Fruit fly (Drosophila melanogaster): ENCODE results near the gene CG4619.

The CG4619 gene

DNA sequence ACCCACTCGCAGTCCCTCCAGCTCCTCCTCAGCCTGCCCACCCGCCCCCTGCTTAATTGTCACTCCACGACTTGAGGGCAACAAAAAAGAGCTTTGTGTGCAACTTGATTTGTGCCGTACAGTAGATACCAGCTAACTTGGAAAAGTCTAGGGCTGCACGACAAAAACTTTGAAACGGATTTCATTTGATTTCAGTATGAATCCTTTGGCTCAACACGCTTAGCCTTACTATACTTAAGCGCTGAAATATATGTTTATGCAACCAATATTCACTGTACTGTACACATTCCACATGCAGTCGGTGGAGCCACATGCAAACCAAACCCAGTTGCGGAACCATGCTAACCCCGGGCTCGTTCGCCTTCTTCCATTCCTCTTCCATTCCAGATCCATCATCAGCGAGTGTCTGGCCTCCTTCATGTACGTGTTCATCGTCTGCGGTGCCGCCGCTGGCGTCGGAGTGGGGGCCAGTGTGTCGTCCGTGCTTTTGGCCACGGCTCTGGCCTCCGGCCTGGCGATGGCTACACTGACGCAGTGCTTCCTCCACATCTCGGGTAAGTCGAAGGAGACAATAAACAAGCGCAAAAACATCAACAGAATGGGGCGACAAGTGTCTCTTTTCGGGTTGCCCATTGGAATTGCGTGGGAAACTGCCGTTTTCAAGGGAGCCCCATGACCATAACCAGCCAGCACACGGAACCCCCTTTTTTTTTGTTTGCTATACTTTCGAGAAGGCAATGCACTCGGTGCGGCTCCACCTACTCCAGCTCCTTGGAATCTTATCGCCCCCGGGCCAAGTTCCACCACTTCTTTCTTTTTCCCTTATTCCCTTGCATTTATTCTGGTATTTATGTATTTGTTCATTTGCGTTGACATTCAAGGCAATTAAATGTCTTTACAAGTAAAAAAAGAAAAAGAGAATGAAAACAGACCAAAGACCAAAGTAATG lies 48.0 kb downstream of the CG4619 start (continued):
- TF ChIP-seq vfl (GFP tag; optimal IDR thresholded peaks at IDR 0.05), result no peak
- TF ChIP-seq Hr3 (GFP tag; optimal IDR thresholded peaks at IDR 0.05), result peak; percentile 3
- peak; percentile 24; the same call in 1 of the 2 replicates for TF ChIP-seq CG11085 (GFP tag; IDR thresholded peaks at IDR 0.05)
- TF ChIP-seq CG6791 (GFP tag; IDR thresholded peaks at IDR 0.05; ENCODE audit: partially characterized antibody), result no peak
- TF ChIP-seq CG31365 (tag; optimal IDR thresholded peaks at IDR 0.05), result no peak
- TF ChIP-seq CG17802 (tag; optimal IDR thresholded peaks at IDR 0.05), result peak; percentile 55
- TF ChIP-seq Eip74EF (GFP tag; optimal IDR thresholded peaks at IDR 0.05), result no peak
- no peak for TF ChIP-seq NK7.1 (GFP tag; optimal IDR thresholded peaks at IDR 0.05)
- TF ChIP-seq H2.0 (GFP tag; IDR thresholded peaks at IDR 0.05), result 0 out of 2 replicates have a peak, but pooled peaks have one; percentile 48
- no peak for TF ChIP-seq CG4328 (GFP tag; optimal IDR thresholded peaks at IDR 0.05)
- no peak for TF ChIP-seq CG2678 (tag; optimal IDR thresholded peaks at IDR 0.05)
- peak; percentile 36; the same call in 1 of the 2 replicates for TF ChIP-seq CG4404 (GFP tag; IDR thresholded peaks at IDR 0.05)
- TF ChIP-seq crp (GFP tag; optimal IDR thresholded peaks at IDR 0.05), result no peak
- no peak for TF ChIP-seq scrt (GFP tag; optimal IDR thresholded peaks at IDR 0.05)
- no peak for TF ChIP-seq CG42726 (GFP tag; IDR thresholded peaks at IDR 0.05; ENCODE audit: partially characterized antibody)
- no peak for TF ChIP-seq Trl (optimal IDR thresholded peaks at IDR 0.05)
- TF ChIP-seq Trl (GFP tag; optimal IDR thresholded peaks at IDR 0.05), result peak; percentile 11
- no peak for TF ChIP-seq aop (GFP tag; IDR thresholded peaks at IDR 0.05)
- TF ChIP-seq CkIIα-i1 (GFP tag; IDR thresholded peaks at IDR 0.05), result no peak
- peak; percentile 18 for TF ChIP-seq btn (GFP tag; optimal IDR thresholded peaks at IDR 0.05)
- no peak for TF ChIP-seq oc (tag; optimal IDR thresholded peaks at IDR 0.05)
- peak; percentile 65 for TF ChIP-seq jing (GFP tag; optimal IDR thresholded peaks at IDR 0.05)
- TF ChIP-seq Sox102F (GFP tag; optimal IDR thresholded peaks at IDR 0.05), result peak; percentile 72
- TF ChIP-seq CG34224 (GFP tag; IDR thresholded peaks at IDR 0.05; ENCODE audit: partially characterized antibody), result no peak
- peak; percentile 17; the same call in 1 of the 2 replicates for TF ChIP-seq sob (GFP tag; IDR thresholded peaks at IDR 0.05)
- peak; percentile 59 for TF ChIP-seq Ssrp (tag; optimal IDR thresholded peaks at IDR 0.05)
- TF ChIP-seq org-1 (GFP tag; optimal IDR thresholded peaks at IDR 0.05), result peak; percentile 37
- no peak for TF ChIP-seq sima (GFP tag; optimal IDR thresholded peaks at IDR 0.05)
- TF ChIP-seq CG17361 (GFP tag; IDR thresholded peaks at IDR 0.05), result peak; percentile 62; the same call in 2 of the 3 replicates
- peak; percentile 94 for TF ChIP-seq sens (GFP tag)
- peak; percentile 18 for TF ChIP-seq CG15601 (tag; optimal IDR thresholded peaks at IDR 0.05)
- no peak for TF ChIP-seq CG14965 (GFP tag; optimal IDR thresholded peaks at IDR 0.05; ENCODE audit: borderline replicate concordance)
- TF ChIP-seq CG18619 (GFP tag; optimal IDR thresholded peaks at IDR 0.05), result no peak
- no peak for TF ChIP-seq Kr (GFP tag; optimal IDR thresholded peaks at IDR 0.05)
- no peak for TF ChIP-seq eve (GFP tag; optimal IDR thresholded peaks at IDR 0.05)
- peak; percentile 62 for TF ChIP-seq row (GFP tag; IDR thresholded peaks at IDR 0.05)
- peak; percentile 74 for TF ChIP-seq ara (GFP tag; IDR thresholded peaks at IDR 0.05)
- TF ChIP-seq stwl (tag; optimal IDR thresholded peaks at IDR 0.05), result no peak
- no peak for TF ChIP-seq CG16779 (GFP tag; IDR thresholded peaks at IDR 0.05)
- no peak for TF ChIP-seq tio (GFP tag; optimal IDR thresholded peaks at IDR 0.05)
- no peak for TF ChIP-seq CG30020 (tag; optimal IDR thresholded peaks at IDR 0.05)
- peak; percentile 20 to 56 for TF ChIP-seq dpn (GFP tag; optimal IDR thresholded peaks at IDR 0.05)
- TF ChIP-seq her (GFP tag; optimal IDR thresholded peaks at IDR 0.05), result no peak
- peak; percentile 26 for TF ChIP-seq lilli (GFP tag; optimal IDR thresholded peaks at IDR 0.05)
- TF ChIP-seq CG17385 (GFP tag; optimal IDR thresholded peaks at IDR 0.05), result peak; percentile 28
- no peak for TF ChIP-seq Hey (tag; optimal IDR thresholded peaks at IDR 0.05)
- TF ChIP-seq Ravus (GFP tag; IDR thresholded peaks at IDR 0.05), result no peak
- peak; percentile 32 for TF ChIP-seq dmrt11E (tag; optimal IDR thresholded peaks at IDR 0.05)
